Worm (Caenorhabditis elegans): ENCODE results near the gene sru-24.

sru-24 gene

ce11 chrV:671342-671741 is at the start of gene sru-24:
Gene sru-24 (minus strand): TSS chrV:671442.
- TF ChIP-seq sea-2 (GFP tag; optimal IDR thresholded peaks at IDR 0.05) (no peak), nhr-237 (tag; optimal IDR thresholded peaks at IDR 0.05) (no peak), nhr-12 (tag; optimal IDR thresholded peaks at IDR 0.05) (no peak), eor-1 (tag; optimal IDR thresholded peaks at IDR 0.05) (no peak), nhr-43 (tag; optimal IDR thresholded peaks at IDR 0.05; ENCODE audit: poor library complexity, severe bottlenecking) (no peak), fkh-2 (tag; optimal IDR thresholded peaks at IDR 0.05) (no peak), ama-1 (optimal IDR thresholded peaks at IDR 0.05) (no peak), nhr-76 (tag; optimal IDR thresholded peaks at IDR 0.05) (no peak), egl-5 (tag; optimal IDR thresholded peaks at IDR 0.05) (no peak), tbx-2 (tag; optimal IDR thresholded peaks at IDR 0.05) (no peak), hmg-11 (tag; optimal IDR thresholded peaks at IDR 0.05) (no peak), fkh-10 (GFP tag; optimal IDR thresholded peaks at IDR 0.05) (no peak), nhr-11 (tag; optimal IDR thresholded peaks at IDR 0.05) (no peak), nhr-23 (tag; optimal IDR thresholded peaks at IDR 0.05) (no peak), mdl-1 (tag; optimal IDR thresholded peaks at IDR 0.05) (no peak), ceh-16 (tag; optimal IDR thresholded peaks at IDR 0.05) (no peak), pqm-1 (tag; optimal IDR thresholded peaks at IDR 0.05) (no peak), fos-1 (tag; optimal IDR thresholded peaks at IDR 0.05) (no peak)

- TF ChIP-seq unc-62 (GFP tag; optimal IDR thresholded peaks at IDR 0.05): no peak
- TF ChIP-seq tbx-2 (tag; optimal IDR thresholded peaks at IDR 0.05): no peak
- TF ChIP-seq mml-1 (tag; optimal IDR thresholded peaks at IDR 0.05): no peak
- no peak for TF ChIP-seq jun-1 (tag; optimal IDR thresholded peaks at IDR 0.05)
- TF ChIP-seq pha-4 (tag; optimal IDR thresholded peaks at IDR 0.05): no peak
- no peak for TF ChIP-seq elt-3 (tag; optimal IDR thresholded peaks at IDR 0.05)
- TF ChIP-seq ceh-82 (tag; optimal IDR thresholded peaks at IDR 0.05): no peak
- TF ChIP-seq nhr-12 (tag; optimal IDR thresholded peaks at IDR 0.05): no peak
- TF ChIP-seq nhr-76 (tag; optimal IDR thresholded peaks at IDR 0.05): no peak
- TF ChIP-seq skn-1 (tag; optimal IDR thresholded peaks at IDR 0.05): no peak
- TF ChIP-seq hmg-11 (tag; optimal IDR thresholded peaks at IDR 0.05): no peak
- no peak for TF ChIP-seq elt-2 (tag; optimal IDR thresholded peaks at IDR 0.05)
- TF ChIP-seq egl-5 (tag; optimal IDR thresholded peaks at IDR 0.05): no peak
- TF ChIP-seq ztf-4 (tag; optimal IDR thresholded peaks at IDR 0.05): no peak
- no peak for TF ChIP-seq R02D3.7 (tag; optimal IDR thresholded peaks at IDR 0.05)
- TF ChIP-seq lsy-12 (tag; optimal IDR thresholded peaks at IDR 0.05): no peak
- no peak for TF ChIP-seq nhr-43 (tag; optimal IDR thresholded peaks at IDR 0.05; ENCODE audit: poor library complexity, severe bottlenecking)
- TF ChIP-seq nfya-1 (tag; optimal IDR thresholded peaks at IDR 0.05; ENCODE audit: insufficient read depth): no peak
Measured at ce11 chrV:719731-720130, 48.5 kb upstream of the sru-24 start, which contains the start of gene srbc-40. Gene srbc-40 (minus strand): TSS chrV:719831.

- no peak for TF ChIP-seq egl-5 (tag; optimal IDR thresholded peaks at IDR 0.05)
- no peak for TF ChIP-seq tbx-2 (tag; optimal IDR thresholded peaks at IDR 0.05)
- TF ChIP-seq ZK546.5 (tag; optimal IDR thresholded peaks at IDR 0.05): no peak
- TF ChIP-seq mdl-1 (tag; optimal IDR thresholded peaks at IDR 0.05): no peak
- no peak for TF ChIP-seq nhr-237 (tag; optimal IDR thresholded peaks at IDR 0.05)
- TF ChIP-seq nhr-67 (tag; optimal IDR thresholded peaks at IDR 0.05): no peak
- TF ChIP-seq ztf-11 (tag; optimal IDR thresholded peaks at IDR 0.05): no peak
- no peak for TF ChIP-seq ceh-28 (tag; optimal IDR thresholded peaks at IDR 0.05)
- TF ChIP-seq nhr-12 (tag; optimal IDR thresholded peaks at IDR 0.05): no peak
- no peak for TF ChIP-seq fkh-10 (GFP tag; optimal IDR thresholded peaks at IDR 0.05)
- no peak for TF ChIP-seq R02D3.7 (tag; optimal IDR thresholded peaks at IDR 0.05)
- no peak for TF ChIP-seq skn-1 (tag; optimal IDR thresholded peaks at IDR 0.05)
Measured at ce11 chrV:712882-713281, 41.6 kb upstream of the sru-24 start, which contains the start of gene cyp-33C11. Gene cyp-33C11 (minus strand): TSS chrV:712982.

ce11 chrV:708808-709207 is 37.6 kb upstream of the sru-24 start, which contains the start of gene srbc-39:
Gene srbc-39 (plus strand): TSS chrV:709108.
- TF ChIP-seq nhr-76 (tag; optimal IDR thresholded peaks at IDR 0.05) (no peak), pha-4 (tag; optimal IDR thresholded peaks at IDR 0.05) (no peak), nhr-11 (tag; optimal IDR thresholded peaks at IDR 0.05) (no peak), ceh-9 (tag; optimal IDR thresholded peaks at IDR 0.05) (no peak), unc-39 (tag; optimal IDR thresholded peaks at IDR 0.05) (no peak), nhr-77 (tag; optimal IDR thresholded peaks at IDR 0.05) (no peak), nhr-28 (tag; optimal IDR thresholded peaks at IDR 0.05) (no peak), ceh-82 (tag; optimal IDR thresholded peaks at IDR 0.05) (no peak), ceh-28 (tag; optimal IDR thresholded peaks at IDR 0.05) (no peak)
